Worm (Caenorhabditis elegans) whole organism, mixed stage, embryonic: ENCODE measurements around the gene F23A7.5.

ENCODE experiments used
- M03D4.4 ChIP-seq: sonication (generic microtip); optimal IDR thresholded peaks from 2 replicates; lab custom pipeline; 2017; ENCODE audit warnings: mild to moderate bottlenecking, missing genetic modification characterization, missing compliant biosample characterization
- bed-3 ChIP-seq: fragments of 200-800 bp; sonication (Bioruptor generic); optimal IDR thresholded peaks from 3 replicates; lab custom pipeline; 2018; ENCODE audit warnings: mild to moderate bottlenecking, missing genetic modification characterization, moderate library complexity, missing compliant biosample characterization
- blmp-1 ChIP-seq: fragments of 150-350 bp; optimal IDR thresholded peaks from 2 replicates; lab custom pipeline; 2014; ENCODE audit warnings: missing biosample characterization, missing genetic modification characterization
- ceh-39 ChIP-seq: fragments of 150-350 bp; optimal IDR thresholded peaks from 2 replicates; lab custom pipeline; 2014; ENCODE audit warnings: missing biosample characterization, missing genetic modification characterization
- ceh-43 ChIP-seq: fragments of 200-800 bp; sonication (Bioruptor generic); optimal IDR thresholded peaks from 2 replicates; lab custom pipeline; 2018; ENCODE audit warnings: mild to moderate bottlenecking, missing genetic modification characterization, moderate library complexity, missing compliant biosample characterization
- ces-1 ChIP-seq: fragments of 150-350 bp; optimal IDR thresholded peaks from 2 replicates; lab custom pipeline; 2014; ENCODE audit warnings: missing biosample characterization, missing genetic modification reagents, missing genetic modification characterization
- cnd-1 ChIP-seq: fragments of 200-800 bp; sonication (Bioruptor generic); optimal IDR thresholded peaks from 2 replicates; lab custom pipeline; 2018; ENCODE audit warnings: mild to moderate bottlenecking, missing genetic modification characterization, missing compliant biosample characterization
- elt-1 ChIP-seq: sonication (generic microtip); optimal IDR thresholded peaks from 2 replicates; lab custom pipeline; 2017; ENCODE audit warnings: missing genetic modification characterization, mild to moderate bottlenecking, missing compliant biosample characterization, antibody characterized with exemption, moderate library complexity, borderline replicate concordance; ENCODE audit not compliant: insufficient read depth
- elt-3 ChIP-seq: fragments of 150-350 bp; optimal IDR thresholded peaks from 2 replicates; lab custom pipeline; 2014; ENCODE audit warnings: missing biosample characterization, missing genetic modification characterization
- flh-1 ChIP-seq: fragments of 200-800 bp; sonication (Bioruptor generic); optimal IDR thresholded peaks from 2 replicates; lab custom pipeline; 2018; ENCODE audit warnings: mild to moderate bottlenecking, missing genetic modification characterization, moderate library complexity, missing compliant biosample characterization
- ham-2 ChIP-seq: fragments of 200-800 bp; sonication (Bioruptor generic); optimal IDR thresholded peaks from 2 replicates; lab custom pipeline; 2018; ENCODE audit warnings: mild to moderate bottlenecking, missing genetic modification characterization, missing compliant biosample characterization
- hlh-1 ChIP-seq: fragments of 150-350 bp; optimal IDR thresholded peaks from 2 replicates; lab custom pipeline; 2014; ENCODE audit warnings: missing biosample characterization, missing genetic modification reagents, missing genetic modification characterization
- lin-13 ChIP-seq: fragments of 150-350 bp; optimal IDR thresholded peaks from 2 replicates; lab custom pipeline; 2014; ENCODE audit warnings: missing biosample characterization, missing genetic modification characterization
- lin-32 ChIP-seq: fragments of 200-800 bp; sonication (Bioruptor generic); optimal IDR thresholded peaks from 2 replicates; lab custom pipeline; 2018; ENCODE audit warnings: mild to moderate bottlenecking, missing genetic modification characterization, missing compliant biosample characterization
- lsy-2 ChIP-seq: fragments of 150-350 bp; optimal IDR thresholded peaks from 2 replicates; lab custom pipeline; 2014; ENCODE audit warnings: missing biosample characterization, missing genetic modification characterization
- mab-5 ChIP-seq: fragments of 150-350 bp; optimal IDR thresholded peaks from 2 replicates; lab custom pipeline; 2014; ENCODE audit warnings: missing biosample characterization, missing genetic modification characterization
- mep-1 ChIP-seq: fragments of 150-350 bp; optimal IDR thresholded peaks from 2 replicates; lab custom pipeline; 2017; ENCODE audit warnings: missing biosample characterization, missing genetic modification reagents, missing genetic modification characterization, inconsistent platforms
- nhr-12 ChIP-seq: fragments of 150-350 bp; optimal IDR thresholded peaks from 2 replicates; lab custom pipeline; 2014; ENCODE audit warnings: missing biosample characterization, missing genetic modification characterization
- nhr-237 ChIP-seq: fragments of 150-350 bp; optimal IDR thresholded peaks from 2 replicates; lab custom pipeline; 2014; ENCODE audit warnings: missing biosample characterization, missing genetic modification characterization
- nhr-28 ChIP-seq: fragments of 150-350 bp; optimal IDR thresholded peaks from 2 replicates; lab custom pipeline; 2014; ENCODE audit warnings: missing biosample characterization, missing genetic modification characterization
- nhr-76 ChIP-seq: sonication (generic microtip); optimal IDR thresholded peaks from 2 replicates; lab custom pipeline; 2017; ENCODE audit warnings: missing biosample characterization, missing genetic modification characterization
- snpc-4 ChIP-seq: fragments of 150-350 bp; optimal IDR thresholded peaks from 2 replicates; lab custom pipeline; 2014; ENCODE audit warnings: missing biosample characterization, missing genetic modification characterization
- sptf-1 ChIP-seq: sonication (generic microtip); optimal IDR thresholded peaks from 2 replicates; lab custom pipeline; 2017; ENCODE audit warnings: mild to moderate bottlenecking, missing genetic modification characterization, moderate library complexity, missing compliant biosample characterization
- unc-120 ChIP-seq: sonication (generic microtip); optimal IDR thresholded peaks from 2 replicates; lab custom pipeline; 2017; ENCODE audit warnings: missing genetic modification characterization, missing compliant biosample characterization; ENCODE audit not compliant: poor library complexity, severe bottlenecking
- unc-39 ChIP-seq: fragments of 150-350 bp; optimal IDR thresholded peaks from 2 replicates; lab custom pipeline; 2014; ENCODE audit warnings: missing biosample characterization, missing genetic modification characterization
- unc-62 ChIP-seq: fragments of 150-350 bp; optimal IDR thresholded peaks from 2 replicates; lab custom pipeline; 2014; ENCODE audit warnings: missing biosample characterization, missing genetic modification reagents, missing genetic modification characterization
- zip-8 ChIP-seq: fragments of 150-350 bp; optimal IDR thresholded peaks from 2 replicates; lab custom pipeline; 2014; ENCODE audit warnings: missing biosample characterization, missing genetic modification characterization
- ztf-11 ChIP-seq: fragments of 150-350 bp; optimal IDR thresholded peaks from 2 replicates; lab custom pipeline; 2014; ENCODE audit warnings: missing biosample characterization, missing genetic modification characterization

The F23A7.5 gene

ce11 chrX:16199200-16199764 lies 29.4 kb upstream of the F23A7.5 start, which contains the start of gene R11.3:
Gene R11.3 (minus strand): TSS chrX:16199250.
- TF ChIP-seq lin-32 (no peak), M03D4.4 (tag; lab: Kevin White, UChicago) (no peak)

DNA sequence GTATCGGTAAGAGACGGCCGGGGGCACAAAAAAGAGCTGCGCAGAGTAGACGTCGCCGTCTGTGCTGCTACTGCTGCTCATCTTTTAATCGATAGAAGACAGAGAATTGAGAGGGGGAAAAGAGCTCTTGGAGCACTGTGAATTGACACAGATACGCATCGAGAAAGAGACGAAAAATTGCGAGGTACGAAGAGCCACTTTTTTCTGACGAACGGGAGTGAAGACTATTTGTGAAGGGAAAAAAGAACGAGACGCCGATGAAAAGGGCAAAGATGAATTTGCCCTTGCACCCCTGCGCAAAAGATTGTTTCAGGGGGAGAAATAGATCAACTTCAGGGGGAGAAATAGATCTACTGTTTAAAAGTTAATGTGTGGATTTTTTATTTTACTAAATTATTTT lies 26.5 kb upstream of the F23A7.5 start:
- TF ChIP-seq lin-13 (tag; lab: Kevin White, UChicago) = no peak
- no peak for TF ChIP-seq M03D4.4 (tag; lab: Kevin White, UChicago)
- TF ChIP-seq ham-2 = no peak
- no peak for TF ChIP-seq lsy-2 (tag; lab: Kevin White, UChicago)
- no peak for TF ChIP-seq snpc-4 (tag; lab: Kevin White, UChicago)
- TF ChIP-seq zip-8 = no peak
- no peak for TF ChIP-seq elt-1 (tag; lab: Kevin White, UChicago)
- no peak for TF ChIP-seq elt-3 (tag; lab: Kevin White, UChicago)
- TF ChIP-seq mab-5 (tag; lab: Kevin White, UChicago) = no peak
- peak; percentile 36 for TF ChIP-seq sptf-1 (tag; lab: Kevin White, UChicago)
- TF ChIP-seq cnd-1 = peak; percentile 19
- TF ChIP-seq flh-1 (GFP tag; lab: Kevin White, UChicago) = no peak
- no peak for TF ChIP-seq blmp-1 (tag; lab: Kevin White, UChicago)
- TF ChIP-seq unc-62 (GFP tag; lab: Kevin White, UChicago) = no peak

ce11 chrX:16204310-16204709 lies 24.4 kb upstream of the F23A7.5 start:
- TF ChIP-seq ceh-43 (no peak), bed-3 (no peak), ztf-11 (no peak), ham-2 (no peak)
- TF ChIP-seq, all 35 proteins: peak for 0

- TF ChIP-seq ham-2 (no peak), nhr-76 (tag; lab: Kevin White, UChicago) (no peak), unc-39 (tag; lab: Kevin White, UChicago) (no peak), nhr-237 (tag; lab: Kevin White, UChicago) (peak; percentile 84), mep-1 (tag; lab: Kevin White, UChicago) (peak; percentile 61), hlh-1 (tag; lab: Kevin White, UChicago) (no peak), ceh-39 (peak; percentile 27), elt-3 (tag; lab: Kevin White, UChicago) (no peak), unc-62 (GFP tag; lab: Kevin White, UChicago) (peak; percentile 10), ces-1 (GFP tag; lab: Kevin White, UChicago) (peak; percentile 71), lsy-2 (tag; lab: Kevin White, UChicago) (peak; percentile 21), M03D4.4 (tag; lab: Kevin White, UChicago) (no peak), unc-120 (peak; percentile 33)
- TF ChIP-seq, all 35 proteins: peak for 7
Observed at ce11 chrX:16205880-16206279, 22.8 kb upstream of the F23A7.5 start.

- TF ChIP-seq cnd-1 (no peak), flh-1 (GFP tag; lab: Kevin White, UChicago) (no peak), nhr-12 (tag; lab: Kevin White, UChicago) (no peak), unc-39 (tag; lab: Kevin White, UChicago) (no peak), zip-8 (no peak), elt-1 (tag; lab: Kevin White, UChicago) (no peak)
- TF ChIP-seq, all 35 proteins: peak for 0
Observed at ce11 chrX:16208123-16208522, 20.6 kb upstream of the F23A7.5 start.

DNA sequence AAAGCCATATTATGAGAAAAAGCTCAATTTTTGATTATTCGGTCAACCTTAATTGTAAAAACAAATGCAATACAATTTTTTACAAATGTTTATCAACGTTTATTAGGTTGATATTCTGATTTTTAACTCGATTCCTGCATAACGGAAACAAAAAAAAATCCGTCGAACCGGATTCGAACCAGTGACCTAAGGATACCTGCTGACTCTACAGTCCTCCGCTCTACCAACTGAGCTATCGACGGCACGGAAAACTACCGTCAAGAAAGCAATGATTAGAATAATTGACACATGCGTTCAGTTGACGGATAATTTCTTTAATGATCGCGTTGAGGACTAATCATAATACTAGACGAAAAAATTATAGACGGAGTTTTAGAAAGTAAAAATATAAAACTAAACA lies 20.1 kb upstream of the F23A7.5 start:
- TF ChIP-seq nhr-28 (tag; lab: Kevin White, UChicago) (no peak), sptf-1 (tag; lab: Kevin White, UChicago) (no peak), ces-1 (GFP tag; lab: Kevin White, UChicago) (no peak)

ce11 chrX:16209122-16209521 lies 19.6 kb upstream of the F23A7.5 start:
- no peak for TF ChIP-seq mep-1 (tag; lab: Kevin White, UChicago)
- TF ChIP-seq, all 35 proteins: peak for 0
